Worm (Caenorhabditis elegans): ENCODE results near the gene F58E6.4.

Gene F58E6.4

DNA sequence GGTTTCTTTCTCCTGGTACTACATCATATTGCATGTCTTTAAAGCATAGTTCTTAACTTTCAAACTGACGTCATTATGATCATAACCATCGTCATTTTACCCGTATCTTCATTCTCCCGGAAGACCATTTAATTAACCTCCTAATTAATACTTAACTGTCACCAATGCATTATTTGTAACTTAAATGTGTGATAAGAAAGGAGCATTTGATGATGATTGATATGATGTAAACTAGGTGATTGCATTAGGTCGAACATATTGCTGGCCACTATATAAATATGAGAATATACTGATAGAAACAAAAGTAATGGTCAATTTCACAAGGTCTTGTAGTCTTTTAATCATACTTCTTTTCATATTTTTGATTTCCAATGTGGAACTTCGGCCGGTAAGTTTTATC lies 6.0 kb upstream of the F58E6.4 start, which contains the start of gene hrg-3:
hrg-3 (plus strand) TSS at position 227 of the 400 bp plus-strand sequence.
- TF ChIP-seq tbx-8 (GFP tag; optimal IDR thresholded peaks at IDR 0.05) (no peak), pha-4 (tag; optimal IDR thresholded peaks at IDR 0.05) (no peak), drap-1 (GFP tag; optimal IDR thresholded peaks at IDR 0.05) (no peak), ceh-39 (tag; optimal IDR thresholded peaks at IDR 0.05) (no peak), unc-62 (GFP tag; optimal IDR thresholded peaks at IDR 0.05) (no peak), elt-3 (tag; optimal IDR thresholded peaks at IDR 0.05) (no peak), ham-2 (GFP tag; optimal IDR thresholded peaks at IDR 0.05) (no peak), ztf-11 (tag; optimal IDR thresholded peaks at IDR 0.05) (no peak), zip-8 (tag; optimal IDR thresholded peaks at IDR 0.05) (no peak), unc-120 (tag; optimal IDR thresholded peaks at IDR 0.05; ENCODE audit: poor library complexity, severe bottlenecking) (no peak), hlh-1 (tag; optimal IDR thresholded peaks at IDR 0.05) (no peak), lsy-2 (tag; optimal IDR thresholded peaks at IDR 0.05) (no peak), ceh-43 (GFP tag; optimal IDR thresholded peaks at IDR 0.05) (no peak), lin-13 (tag; optimal IDR thresholded peaks at IDR 0.05) (no peak), M03D4.4 (tag; optimal IDR thresholded peaks at IDR 0.05) (no peak), nhr-76 (tag; optimal IDR thresholded peaks at IDR 0.05) (no peak), nhr-12 (tag; optimal IDR thresholded peaks at IDR 0.05) (no peak), unc-39 (tag; optimal IDR thresholded peaks at IDR 0.05) (no peak)

DNA sequence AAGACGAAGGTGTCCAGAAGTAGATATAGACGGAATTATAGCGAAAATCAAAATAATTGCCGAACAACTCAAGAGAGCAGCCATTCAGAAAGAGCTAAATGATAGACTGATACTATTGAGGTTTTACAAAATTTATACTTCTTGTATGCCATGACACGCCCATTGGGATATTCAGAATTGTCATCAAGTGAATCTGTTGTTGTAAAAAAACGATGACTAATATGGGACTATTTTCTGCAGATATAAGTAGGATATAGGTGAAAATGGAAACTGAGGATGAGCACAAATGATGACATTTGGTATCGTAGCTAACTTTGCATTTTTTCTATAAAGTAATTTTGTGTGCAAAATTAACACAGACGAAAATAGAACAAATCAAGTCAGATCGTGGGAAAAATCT lies 5.5 kb upstream of the F58E6.4 start, which contains the start of gene F58E6.8:
F58E6.8 (minus strand) TSS at position 101 of the 400 bp plus-strand sequence.
- TF ChIP-seq lin-13 (tag; optimal IDR thresholded peaks at IDR 0.05), result no peak
- no peak for TF ChIP-seq ztf-11 (tag; optimal IDR thresholded peaks at IDR 0.05)
- no peak for TF ChIP-seq tbx-8 (GFP tag; optimal IDR thresholded peaks at IDR 0.05)
- TF ChIP-seq lin-32 (GFP tag; optimal IDR thresholded peaks at IDR 0.05), result no peak
- TF ChIP-seq sptf-1 (tag; optimal IDR thresholded peaks at IDR 0.05), result no peak
- no peak for TF ChIP-seq unc-120 (tag; optimal IDR thresholded peaks at IDR 0.05; ENCODE audit: poor library complexity, severe bottlenecking)
- TF ChIP-seq bed-3 (GFP tag; optimal IDR thresholded peaks at IDR 0.05), result no peak
- TF ChIP-seq ces-1 (GFP tag; optimal IDR thresholded peaks at IDR 0.05), result no peak
- no peak for TF ChIP-seq unc-39 (tag; optimal IDR thresholded peaks at IDR 0.05)

DNA sequence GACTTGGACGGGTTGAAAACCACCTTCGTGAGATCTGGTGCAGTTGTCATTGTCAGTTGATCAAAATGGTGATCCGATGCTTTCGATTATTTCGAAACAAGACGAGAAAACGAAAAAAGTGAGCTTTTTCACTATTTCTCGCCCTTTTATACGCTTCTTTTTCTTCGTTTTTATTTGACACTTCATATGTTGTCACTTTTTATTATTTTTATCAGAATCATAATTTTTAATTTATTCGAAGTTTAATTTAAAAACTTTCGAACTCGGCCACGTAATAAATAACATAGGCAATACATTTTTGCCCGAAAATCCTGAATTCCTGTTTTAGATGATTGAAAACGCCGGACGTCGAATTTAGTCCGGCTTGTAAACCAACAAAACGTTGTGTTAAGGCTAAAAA lies 4.3 kb upstream of the F58E6.4 start, which contains the start of gene F58E6.5:
F58E6.5 (minus strand) TSS at position 101 of the 400 bp plus-strand sequence.
- no peak for TF ChIP-seq cnd-1 (tag; optimal IDR thresholded peaks at IDR 0.05)
- no peak for TF ChIP-seq blmp-1 (tag; optimal IDR thresholded peaks at IDR 0.05)
- no peak for TF ChIP-seq ces-1 (GFP tag; optimal IDR thresholded peaks at IDR 0.05)
- no peak for TF ChIP-seq drap-1 (GFP tag; optimal IDR thresholded peaks at IDR 0.05)
- TF ChIP-seq pha-4 (tag; optimal IDR thresholded peaks at IDR 0.05), result no peak
- TF ChIP-seq ham-2 (GFP tag; optimal IDR thresholded peaks at IDR 0.05), result no peak
- no peak for TF ChIP-seq nhr-237 (tag; optimal IDR thresholded peaks at IDR 0.05)
- TF ChIP-seq mep-1 (tag; optimal IDR thresholded peaks at IDR 0.05), result no peak
- no peak for TF ChIP-seq ceh-43 (GFP tag; optimal IDR thresholded peaks at IDR 0.05)
- TF ChIP-seq unc-62 (GFP tag; optimal IDR thresholded peaks at IDR 0.05), result no peak
- TF ChIP-seq tbx-8 (GFP tag; optimal IDR thresholded peaks at IDR 0.05), result no peak
- TF ChIP-seq bed-3 (GFP tag; optimal IDR thresholded peaks at IDR 0.05), result no peak

DNA sequence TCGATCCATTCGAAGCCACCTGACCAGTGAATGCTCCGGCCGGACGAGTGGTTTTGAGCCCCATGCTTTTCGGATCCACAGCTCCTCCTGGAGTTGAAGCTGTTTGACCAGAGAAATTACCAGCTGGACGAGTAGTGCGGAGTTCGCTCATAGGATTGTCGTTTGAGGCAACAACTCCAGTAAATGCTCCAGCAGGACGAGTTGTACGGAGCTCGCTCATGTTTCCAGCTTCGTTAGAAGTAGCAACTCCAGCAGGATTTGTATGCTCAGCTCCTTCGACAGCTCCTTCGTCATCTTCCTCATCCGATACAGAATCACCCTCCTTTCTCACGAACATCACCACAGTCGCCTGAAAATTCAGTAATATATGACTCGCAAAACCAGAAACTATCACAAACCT lies 3.3 kb upstream of the F58E6.4 start:
- no peak for TF ChIP-seq nhr-28 (tag; optimal IDR thresholded peaks at IDR 0.05)

DNA sequence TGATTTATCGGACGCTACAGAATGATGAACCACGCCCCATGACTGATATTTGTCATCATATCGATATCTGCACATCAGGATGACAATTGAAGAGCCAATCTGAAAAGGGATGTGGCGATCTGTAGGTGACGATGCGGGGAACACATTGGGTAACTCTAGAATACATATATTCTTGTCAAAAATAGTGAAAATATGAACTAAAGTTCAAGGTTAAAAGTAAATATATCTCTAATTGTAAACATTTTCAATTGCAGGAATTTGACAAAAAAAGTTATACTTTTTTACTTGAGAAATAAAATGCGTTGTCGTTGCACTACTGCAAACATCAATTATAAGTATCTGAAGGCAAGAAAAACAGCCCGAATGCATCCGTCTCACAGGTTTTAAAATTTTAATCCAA lies 2.7 kb upstream of the F58E6.4 start, which contains the start of gene F58E6.6:
F58E6.6 (minus strand) TSS at position 101 of the 400 bp plus-strand sequence.
- TF ChIP-seq elt-1 (tag; optimal IDR thresholded peaks at IDR 0.05; ENCODE audit: borderline replicate concordance, insufficient read depth) (no peak), zip-8 (tag; optimal IDR thresholded peaks at IDR 0.05) (no peak), blmp-1 (tag; optimal IDR thresholded peaks at IDR 0.05) (no peak), cnd-1 (tag; optimal IDR thresholded peaks at IDR 0.05) (no peak), M03D4.4 (tag; optimal IDR thresholded peaks at IDR 0.05) (no peak), bed-3 (GFP tag; optimal IDR thresholded peaks at IDR 0.05) (no peak), nhr-2 (tag; optimal IDR thresholded peaks at IDR 0.05) (no peak), ces-1 (GFP tag; optimal IDR thresholded peaks at IDR 0.05) (no peak), pha-4 (tag; optimal IDR thresholded peaks at IDR 0.05) (no peak), mls-2 (tag; optimal IDR thresholded peaks at IDR 0.05) (no peak), nhr-12 (tag; optimal IDR thresholded peaks at IDR 0.05) (no peak), ztf-11 (tag; optimal IDR thresholded peaks at IDR 0.05) (no peak), tbx-8 (GFP tag; optimal IDR thresholded peaks at IDR 0.05) (no peak), ceh-83 (GFP tag; optimal IDR thresholded peaks at IDR 0.05) (no peak)
